Worm (Caenorhabditis elegans): ENCODE results near the gene mrps-18.C.

The mrps-18.C gene

DNA sequence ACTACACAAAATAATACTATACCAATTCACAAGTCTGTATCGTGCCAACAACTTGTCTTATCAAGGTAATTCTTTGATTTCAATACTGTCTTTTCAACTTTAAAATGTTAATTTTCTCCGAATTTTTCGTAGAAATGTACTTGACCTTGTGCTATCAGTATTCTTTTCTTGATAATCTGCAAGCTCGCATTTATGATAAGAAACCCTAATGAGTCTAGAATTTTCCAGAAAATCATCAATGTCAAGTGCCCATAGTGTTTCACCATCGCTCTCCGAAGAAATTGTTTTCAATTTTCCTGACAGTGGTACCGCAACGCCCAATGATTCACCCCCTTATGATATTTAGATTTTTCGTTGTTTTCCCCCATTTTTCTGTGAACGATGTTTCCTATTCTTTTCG lies 45.2 kb downstream of the mrps-18.C start:
- TF ChIP-seq fkh-10 (GFP tag; optimal IDR thresholded peaks at IDR 0.05) (no peak), C38D4.7 (GFP tag; optimal IDR thresholded peaks at IDR 0.05) (no peak), npax-4 (tag; optimal IDR thresholded peaks at IDR 0.05) (no peak), elt-2 (tag; optimal IDR thresholded peaks at IDR 0.05) (peak; percentile 64), nhr-232 (tag; optimal IDR thresholded peaks at IDR 0.05) (no peak), unc-86 (tag; optimal IDR thresholded peaks at IDR 0.05) (no peak)

DNA sequence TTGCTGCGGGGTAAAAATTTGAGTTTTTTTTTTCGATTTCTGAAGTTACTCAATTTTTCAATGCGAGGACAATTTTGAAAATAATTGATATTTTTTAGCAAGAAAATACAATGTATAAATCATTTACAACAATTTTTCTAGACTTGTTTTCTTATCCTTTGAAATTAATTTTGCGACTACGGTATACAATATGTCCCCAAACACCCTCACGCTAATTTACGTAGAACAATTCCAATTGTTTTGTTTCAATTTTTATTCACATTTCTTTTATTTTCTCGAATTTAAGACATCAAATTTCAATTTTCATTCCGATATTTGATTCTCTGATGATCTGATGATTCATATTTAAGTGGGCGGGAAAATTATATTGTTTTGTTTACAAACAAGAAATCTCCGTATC lies 46.0 kb downstream of the mrps-18.C start:
- TF ChIP-seq ceh-48 (tag; optimal IDR thresholded peaks at IDR 0.05) (no peak), ahr-1 (tag; optimal IDR thresholded peaks at IDR 0.05) (no peak), ceh-19 (GFP tag; optimal IDR thresholded peaks at IDR 0.05) (no peak), tbx-7 (tag; optimal IDR thresholded peaks at IDR 0.05) (no peak), ama-1 (optimal IDR thresholded peaks at IDR 0.05) (no peak), pax-1 (tag; optimal IDR thresholded peaks at IDR 0.05) (no peak), pat-9 (tag; optimal IDR thresholded peaks at IDR 0.05) (no peak)

DNA sequence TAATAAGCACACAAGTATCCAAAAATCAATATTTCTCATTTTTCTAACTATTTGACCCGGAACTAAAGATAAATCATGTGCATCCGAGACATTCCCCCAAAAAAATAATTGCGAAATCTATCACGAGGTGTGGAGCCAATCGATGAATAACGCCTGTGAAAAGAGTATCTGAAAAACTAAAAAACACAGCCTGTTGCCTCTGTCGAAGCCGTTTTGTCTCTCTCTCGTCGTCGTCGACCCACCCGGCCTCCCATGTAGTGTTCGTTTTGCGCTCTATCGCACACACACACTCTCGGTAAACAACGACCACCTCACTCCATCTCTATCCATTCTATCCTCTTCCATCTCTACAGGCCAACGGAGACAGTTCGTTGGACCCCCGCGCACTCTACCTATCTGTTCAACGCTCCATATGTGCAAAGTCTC lies 46.7 kb downstream of the mrps-18.C start:
- TF ChIP-seq ceh-48 (tag; optimal IDR thresholded peaks at IDR 0.05) (peak; percentile 29), dve-1 (tag; optimal IDR thresholded peaks at IDR 0.05) (no peak), ttx-3 (tag; optimal IDR thresholded peaks at IDR 0.05) (no peak), tbx-2 (tag; optimal IDR thresholded peaks at IDR 0.05) (peak; percentile 32), C38D4.7 (GFP tag; optimal IDR thresholded peaks at IDR 0.05) (peak; percentile 24), madf-2 (tag; optimal IDR thresholded peaks at IDR 0.05) (peak; percentile 2), pax-1 (tag; optimal IDR thresholded peaks at IDR 0.05) (no peak), ceh-31 (tag; optimal IDR thresholded peaks at IDR 0.05) (peak; percentile 3), ceh-34 (tag; optimal IDR thresholded peaks at IDR 0.05) (peak; percentile 36)

DNA sequence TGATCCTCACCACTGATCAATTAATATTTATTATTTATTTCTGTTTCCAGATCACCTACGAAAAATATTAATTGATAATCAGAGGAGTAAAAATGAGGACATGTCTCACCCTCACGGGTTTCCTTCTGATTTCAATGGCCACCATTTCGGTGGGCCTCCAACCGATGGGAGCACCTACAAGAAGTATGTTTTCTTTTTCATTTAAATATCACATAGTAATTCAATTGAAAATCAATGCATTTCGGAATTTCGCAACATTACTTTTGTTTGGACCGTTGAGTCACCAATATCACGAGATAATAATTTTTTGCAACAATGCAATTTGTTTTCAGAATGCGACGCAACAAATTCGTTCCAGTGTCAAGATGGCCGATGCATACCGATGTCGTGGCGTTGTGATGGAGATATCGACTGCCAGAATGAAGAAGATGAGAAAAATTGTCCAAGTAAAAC lies 47.4 kb downstream of the mrps-18.C start, which contains the start of gene gldi-2:
TSS of gene gldi-2 (plus strand) at position 51 of the 453 bp plus-strand sequence.
- TF ChIP-seq ceh-18 (tag; optimal IDR thresholded peaks at IDR 0.05) (no peak), unc-55 (GFP tag; optimal IDR thresholded peaks at IDR 0.05) (no peak), syd-9 (tag; optimal IDR thresholded peaks at IDR 0.05) (no peak), pha-2 (tag; optimal IDR thresholded peaks at IDR 0.05) (no peak), ztf-16 (tag; optimal IDR thresholded peaks at IDR 0.05) (no peak), K02D7.2 (tag; optimal IDR thresholded peaks at IDR 0.05) (no peak), ama-1 (optimal IDR thresholded peaks at IDR 0.05) (no peak), hlh-8 (tag; optimal IDR thresholded peaks at IDR 0.05) (no peak), pha-4 (tag; optimal IDR thresholded peaks at IDR 0.05) (no peak), nfya-1 (tag; optimal IDR thresholded peaks at IDR 0.05) (no peak)

Data from whole organism, late embryonic.